Worm (Caenorhabditis elegans) whole organism, L4 larva: ENCODE results near the gene F32D1.11.

Source experiments
- nhr-77 ChIP-seq: fragments of 150-350 bp; optimal IDR thresholded peaks from 2 replicates; lab custom pipeline; 2014; ENCODE audit warnings: missing biosample characterization, missing genetic modification characterization
- snpc-4 ChIP-seq: fragments of 150-350 bp; optimal IDR thresholded peaks from 2 replicates; lab custom pipeline; 2014; ENCODE audit warnings: missing biosample characterization, missing genetic modification characterization

DNA sequence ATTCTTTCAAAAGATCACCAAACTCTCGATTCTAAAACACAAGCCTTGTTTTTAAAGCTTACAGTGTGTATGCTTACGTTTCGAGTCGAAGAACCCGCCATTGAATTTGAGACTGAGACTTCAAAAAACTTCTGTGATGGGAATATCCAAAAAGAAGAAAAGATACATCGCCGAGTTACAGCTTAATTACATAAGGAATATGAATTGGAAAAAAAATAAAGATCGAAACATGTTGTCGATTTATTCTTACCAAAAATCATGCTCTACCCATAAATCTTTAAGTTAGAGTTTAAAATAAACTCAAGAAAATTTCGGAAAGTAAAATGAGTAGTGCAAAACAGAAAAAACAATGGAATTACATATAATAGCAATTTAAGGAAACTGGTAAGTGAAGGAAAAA is 19.8 kb upstream of the F32D1.11 start, which contains the start of gene F13A2.10:
- no peak for TF ChIP-seq nhr-77
- TF ChIP-seq snpc-4 (tag; lab: Kevin White, UChicago): no peak
